Fruit fly (Drosophila melanogaster) whole organism, wandering third instar larva: Measurements from ENCODE around the gene CG3857.

Source experiments
- foxo ChIP-seq, 2 experiments: fragments of 200-800 bp; sonication (Bioruptor generic); optimal IDR thresholded peaks; 2 replicates in 1 of 2; 3 replicates in 1 of 2; lab custom pipeline; 2016 to 2017; ENCODE audit warnings: missing biosample characterization in 2 of 2, missing genetic modification characterization in 2 of 2
- lola ChIP-seq: fragments of >200 bp; optimal IDR thresholded peaks from 2 replicates; lab custom pipeline; 2017; ENCODE audit warnings: missing biosample characterization, missing genetic modification characterization

dm6 chrX:1966779-1967520 lies 27.1 kb upstream of the CG3857 start:
- TF ChIP-seq foxo (GFP tag; optimal IDR thresholded peaks at IDR 0.05; lab: Kevin White, UChicago) (no peak), lola (GFP tag; lab: Kevin White, UChicago) (no peak)
